Fruit fly (Drosophila melanogaster) whole organism, embryonic: Measurements from ENCODE around the gene CG13385.

Source experiments
- BEAF-32 ChIP-seq: fragments of 200-800 bp; sonication (Bioruptor generic); optimal IDR thresholded peaks from 3 replicates; lab custom pipeline; 2017; ENCODE audit warnings: missing biosample characterization, missing genetic modification characterization, mild to moderate bottlenecking, moderate library complexity, missing genetic modification reagents
- CG10147 ChIP-seq: fragments of 200-800 bp; sonication (Bioruptor generic); optimal IDR thresholded peaks from 2 replicates; lab custom pipeline; 2019; ENCODE audit warnings: missing biosample characterization, mild to moderate bottlenecking, missing genetic modification characterization, moderate library complexity
- CG1024 ChIP-seq: fragments of 200-800 bp; sonication (Bioruptor generic); IDR thresholded peaks from 2 replicates; pipeline ENCODE4 v1.3.6; 2022; ENCODE audit warnings: missing biosample characterization, missing genetic modification characterization
- CG11093 ChIP-seq: fragments of 200-800 bp; sonication (Bioruptor generic); IDR thresholded peaks from 3 replicates; pipeline ENCODE4 v1.3.6; 2022; ENCODE audit warnings: missing biosample characterization, missing genetic modification characterization
- CG12942 ChIP-seq: fragments of 200-800 bp; sonication (Bioruptor generic); optimal IDR thresholded peaks from 3 replicates; lab custom pipeline; 2016; ENCODE audit warnings: missing biosample characterization, missing genetic modification characterization
- CG13123 ChIP-seq: fragments of 200-800 bp; sonication (Bioruptor generic); optimal IDR thresholded peaks from 2 replicates; lab custom pipeline; 2016; ENCODE audit warnings: missing biosample characterization, missing genetic modification characterization
- CG15073 ChIP-seq: fragments of 200-800 bp; sonication (Bioruptor generic); optimal IDR thresholded peaks from 2 replicates; lab custom pipeline; 2016; ENCODE audit warnings: missing biosample characterization, missing genetic modification characterization
- CG15696 ChIP-seq: fragments of 200-800 bp; sonication (Bioruptor generic); optimal IDR thresholded peaks from 2 replicates; lab custom pipeline; 2019; ENCODE audit warnings: missing biosample characterization, mild to moderate bottlenecking, missing genetic modification characterization, moderate library complexity
- CG1602 ChIP-seq: fragments of 200-800 bp; sonication (Bioruptor generic); optimal IDR thresholded peaks from 3 replicates; lab custom pipeline; 2016; ENCODE audit warnings: missing biosample characterization, missing genetic modification characterization
- CG1647 ChIP-seq: fragments of 200-800 bp; sonication (Bioruptor generic); optimal IDR thresholded peaks from 3 replicates; lab custom pipeline; 2016; ENCODE audit warnings: missing biosample characterization, missing genetic modification characterization
- CG16779 ChIP-seq: fragments of 200-800 bp; sonication (Bioruptor generic); IDR thresholded peaks from 2 replicates; pipeline ENCODE4 v1.3.6; 2022; ENCODE audit warnings: missing biosample characterization, missing genetic modification characterization
- CG17385 ChIP-seq: fragments of 200-800 bp; sonication (Bioruptor generic); optimal IDR thresholded peaks from 3 replicates; lab custom pipeline; 2018; ENCODE audit warnings: missing biosample characterization, mild to moderate bottlenecking, missing genetic modification characterization
- CG17612 ChIP-seq: fragments of 200-800 bp; sonication (Bioruptor generic); IDR thresholded peaks from 2 replicates; pipeline ENCODE4 v1.3.6; 2022; ENCODE audit warnings: missing biosample characterization, missing genetic modification characterization
- CG18011 ChIP-seq: fragments of 200-800 bp; sonication (Bioruptor generic); optimal IDR thresholded peaks from 2 replicates; lab custom pipeline; 2017; ENCODE audit warnings: missing biosample characterization, missing genetic modification characterization, mild to moderate bottlenecking, moderate library complexity, missing genotype
- CG18476 ChIP-seq: fragments of 200-800 bp; sonication (Bioruptor generic); optimal IDR thresholded peaks from 2 replicates; lab custom pipeline; 2016; ENCODE audit warnings: missing biosample characterization, mild to moderate bottlenecking, missing genetic modification characterization
- CG2678 ChIP-seq: fragments of 200-800 bp; sonication (Bioruptor generic); optimal IDR thresholded peaks from 3 replicates; lab custom pipeline; 2019; ENCODE audit warnings: missing biosample characterization, mild to moderate bottlenecking, missing genetic modification characterization, moderate library complexity
- CG32532 ChIP-seq: fragments of 200-800 bp; sonication (Bioruptor generic); IDR thresholded peaks from 2 replicates; pipeline ENCODE4 v1.3.6; 2022; ENCODE audit warnings: missing biosample characterization, missing genetic modification characterization
- CG3281 ChIP-seq: fragments of 200-800 bp; sonication (Bioruptor generic); optimal IDR thresholded peaks from 3 replicates; lab custom pipeline; 2017; ENCODE audit warnings: missing biosample characterization, mild to moderate bottlenecking, missing genetic modification characterization
- CG4707 ChIP-seq: fragments of 200-800 bp; sonication (Bioruptor generic); optimal IDR thresholded peaks from 2 replicates; lab custom pipeline; 2018; ENCODE audit warnings: missing biosample characterization, mild to moderate bottlenecking, missing genetic modification characterization, moderate library complexity
- CG6791 ChIP-seq: fragments of 200-800 bp; sonication (Bioruptor generic); IDR thresholded peaks from 3 replicates; pipeline ENCODE4 v1.3.6; 2022; ENCODE audit warnings: missing biosample characterization, missing genetic modification characterization; ENCODE audit not compliant: partially characterized antibody
- CG8359 ChIP-seq: fragments of 200-800 bp; sonication (Bioruptor generic); optimal IDR thresholded peaks from 2 replicates; lab custom pipeline; 2017; ENCODE audit warnings: missing biosample characterization, mild to moderate bottlenecking, missing genetic modification characterization, borderline replicate concordance
- CG9609 ChIP-seq: fragments of 200-800 bp; sonication (Bioruptor generic); optimal IDR thresholded peaks from 3 replicates; lab custom pipeline; 2016; ENCODE audit warnings: missing biosample characterization, missing genetic modification characterization
- CG9876 ChIP-seq: fragments of 200-800 bp; sonication (Bioruptor generic); optimal IDR thresholded peaks from 2 replicates; lab custom pipeline; 2016; ENCODE audit warnings: missing biosample characterization, missing genetic modification characterization
- CTCF ChIP-seq: fragments of 200-800 bp; sonication (Bioruptor generic); optimal IDR thresholded peaks from 2 replicates; lab custom pipeline; 2017; ENCODE audit warnings: missing biosample characterization, mild to moderate bottlenecking, missing genetic modification characterization, moderate library complexity
- Camta ChIP-seq: fragments of 200-800 bp; sonication (Bioruptor generic); optimal IDR thresholded peaks from 2 replicates; lab custom pipeline; 2016; ENCODE audit warnings: missing biosample characterization, missing genetic modification characterization
- CoRest ChIP-seq: fragments of 200-800 bp; sonication (Bioruptor generic); optimal IDR thresholded peaks from 3 replicates; lab custom pipeline; 2018; ENCODE audit warnings: missing biosample characterization, mild to moderate bottlenecking, missing genetic modification characterization, moderate library complexity
- HmgZ ChIP-seq: fragments of 200-800 bp; sonication (Bioruptor generic); optimal IDR thresholded peaks from 2 replicates; lab custom pipeline; 2018; ENCODE audit warnings: missing biosample characterization, mild to moderate bottlenecking, missing genetic modification characterization
- Jarid2 ChIP-seq: fragments of 200-800 bp; sonication (Bioruptor generic); optimal IDR thresholded peaks from 3 replicates; lab custom pipeline; 2017; ENCODE audit warnings: mild to moderate bottlenecking, missing biosample characterization, missing genetic modification reagents, missing genetic modification characterization
- Lhr ChIP-seq: fragments of 200-800 bp; sonication (Bioruptor generic); optimal IDR thresholded peaks from 3 replicates; lab custom pipeline; 2017; ENCODE audit warnings: mild to moderate bottlenecking, missing biosample characterization, missing genetic modification reagents, missing genetic modification characterization
- Lim3 ChIP-seq: fragments of 200-800 bp; sonication (Bioruptor generic); IDR thresholded peaks from 2 replicates; pipeline ENCODE4 v1.3.6; 2022; ENCODE audit warnings: missing biosample characterization, missing genetic modification characterization
- Mes4 ChIP-seq: fragments of 200-800 bp; sonication (Bioruptor generic); optimal IDR thresholded peaks from 2 replicates; lab custom pipeline; 2016; ENCODE audit warnings: missing biosample characterization, missing genetic modification characterization
- Mrtf ChIP-seq: fragments of 200-800 bp; sonication (Bioruptor generic); IDR thresholded peaks from 3 replicates; pipeline ENCODE4 v1.3.6; 2022; ENCODE audit warnings: missing biosample characterization, missing genetic modification characterization
- NFAT ChIP-seq: fragments of 200-800 bp; sonication (Bioruptor generic); IDR thresholded peaks from 2 replicates; pipeline ENCODE4 v1.3.6; 2022; ENCODE audit warnings: missing biosample characterization, missing genetic modification characterization
- Taf1 ChIP-seq: fragments of 200-800 bp; sonication (Bioruptor generic); IDR thresholded peaks from 2 replicates; pipeline ENCODE4 v1.3.6; 2022; ENCODE audit warnings: missing biosample characterization, missing genetic modification characterization
- Xrp1 ChIP-seq: fragments of 200-800 bp; sonication (Bioruptor generic); IDR thresholded peaks from 2 replicates; pipeline ENCODE4 v1.3.6; 2022; ENCODE audit warnings: missing biosample characterization, missing genetic modification characterization
- disco-r ChIP-seq: fragments of 200-800 bp; sonication (Bioruptor generic); optimal IDR thresholded peaks from 2 replicates; lab custom pipeline; 2016; ENCODE audit warnings: missing biosample characterization, missing genetic modification characterization
- eve ChIP-seq, 2 experiments: fragments of >200 bp; optimal IDR thresholded peaks; 2 replicates each; lab custom pipeline; 2017; ENCODE audit warnings: missing biosample characterization in 2 of 2, missing genetic modification characterization in 2 of 2
- gro ChIP-seq: fragments of 200-800 bp; sonication (Bioruptor generic); optimal IDR thresholded peaks from 2 replicates; lab custom pipeline; 2016; ENCODE audit warnings: missing biosample characterization, missing genetic modification characterization
- hkb ChIP-seq, 2 experiments: fragments of 200-800 bp in 1 of 2; fragments of >200 bp in 1 of 2; sonication (Bioruptor generic) in 1 of 2; IDR thresholded peaks in 1 of 2; optimal IDR thresholded peaks in 1 of 2; 2 replicates each; pipeline versions ENCODE4 v1.3.6 to Lab custom; 2017 to 2022; ENCODE audit warnings: missing biosample characterization in 1 of 2, missing genetic modification characterization in 1 of 2
- hth ChIP-seq: fragments of >200 bp; optimal IDR thresholded peaks from 2 replicates; lab custom pipeline; 2017; ENCODE audit warnings: inconsistent platforms
- knrl ChIP-seq: fragments of 200-800 bp; sonication (Bioruptor generic); IDR thresholded peaks from 3 replicates; pipeline ENCODE4 v1.3.6; 2022; ENCODE audit warnings: missing biosample characterization, missing genetic modification characterization; ENCODE audit not compliant: partially characterized antibody
- lilli ChIP-seq: fragments of 200-800 bp; sonication (Bioruptor generic); optimal IDR thresholded peaks from 3 replicates; lab custom pipeline; 2016; ENCODE audit warnings: missing biosample characterization, missing genetic modification characterization
- maf-S ChIP-seq: fragments of 200-800 bp; sonication (Bioruptor generic); optimal IDR thresholded peaks from 2 replicates; lab custom pipeline; 2016; ENCODE audit warnings: missing biosample characterization, missing genetic modification characterization
- oc ChIP-seq: fragments of 200-800 bp; sonication (Bioruptor generic); optimal IDR thresholded peaks from 2 replicates; lab custom pipeline; 2018; ENCODE audit warnings: missing biosample characterization, mild to moderate bottlenecking, missing genetic modification characterization, moderate library complexity
- pzg ChIP-seq: fragments of 200-800 bp; sonication (Bioruptor generic); optimal IDR thresholded peaks from 3 replicates; lab custom pipeline; 2018; ENCODE audit warnings: missing biosample characterization, mild to moderate bottlenecking, missing genetic modification characterization, moderate library complexity
- sim ChIP-seq: fragments of 200-800 bp; sonication (Bioruptor generic); IDR thresholded peaks from 2 replicates; pipeline ENCODE4 v1.3.6; 2022; ENCODE audit warnings: missing biosample characterization, missing genetic modification characterization
- sna ChIP-seq: fragments of 200-800 bp; sonication (Bioruptor generic); IDR thresholded peaks from 2 replicates; pipeline ENCODE4 v1.3.6; 2022; ENCODE audit warnings: missing biosample characterization, missing genetic modification characterization; ENCODE audit not compliant: partially characterized antibody
- stc ChIP-seq: fragments of 200-800 bp; sonication (Bioruptor generic); IDR thresholded peaks from 2 replicates; pipeline ENCODE4 v1.3.6; 2022; ENCODE audit warnings: missing biosample characterization, missing genetic modification characterization
- tup ChIP-seq: fragments of 200-800 bp; sonication (Bioruptor generic); optimal IDR thresholded peaks from 2 replicates; lab custom pipeline; 2016; ENCODE audit warnings: missing biosample characterization, mild to moderate bottlenecking, missing genetic modification characterization, moderate library complexity

The CG13385 gene

dm6 chr2L:8364006-8364956 lies 32.2 kb upstream of the CG13385 start, which contains the start of the genes RpS13 and CSN8 (continued):
- peak in 1 of 2 experiments; percentile 69 for TF ChIP-seq eve (GFP tag; optimal IDR thresholded peaks at IDR 0.05; lab: Kevin White, UChicago)
- no peak for TF ChIP-seq CG1602 (GFP tag; lab: Kevin White, UChicago)
- TF ChIP-seq knrl (GFP tag; lab: Robert Waterston, UW) = peak; percentile 95
- TF ChIP-seq pzg (GFP tag; lab: Kevin White, UChicago) = peak; percentile 90
- TF ChIP-seq CG15696 = no peak
- TF ChIP-seq lilli = no peak
- TF ChIP-seq CG9609 (GFP tag; lab: Kevin White, UChicago) = no peak
- no peak for TF ChIP-seq tup (GFP tag; lab: Kevin White, UChicago)
- no peak for TF ChIP-seq stc
- no peak for TF ChIP-seq hkb (optimal IDR thresholded peaks at IDR 0.05; lab: Kevin White, UChicago)
- 0 out of 2 replicates have a peak, but pooled peaks have one; percentile 12 for TF ChIP-seq hkb (GFP tag; IDR thresholded peaks at IDR 0.05; lab: Robert Waterston, UW)
- no peak for TF ChIP-seq CG11093 (GFP tag; lab: Robert Waterston, UW)
- no peak for TF ChIP-seq CG18476 (GFP tag; lab: Kevin White, UChicago)
- peak; percentile 29 for TF ChIP-seq gro
- peak; percentile 27 for TF ChIP-seq CG8359 (GFP tag; lab: Kevin White, UChicago)
- peak; percentile 96 for TF ChIP-seq BEAF-32 (GFP tag; lab: Kevin White, UChicago)
- 0 out of 2 replicates have a peak, but pooled peaks have one; percentile 31 for TF ChIP-seq CG16779 (GFP tag; lab: Robert Waterston, UW)
- TF ChIP-seq CG9876 (GFP tag; lab: Kevin White, UChicago) = no peak
- TF ChIP-seq CG2678 (tag; lab: Kevin White, UChicago) = peak; percentile 26
- TF ChIP-seq Xrp1 = no peak
- TF ChIP-seq CG3281 (GFP tag; lab: Kevin White, UChicago) = peak; percentile 55
- peak; percentile 36 for TF ChIP-seq Jarid2 (GFP tag; lab: Kevin White, UChicago)
- peak; percentile 95 for TF ChIP-seq sna (GFP tag; lab: Robert Waterston, UW)
- TF ChIP-seq disco-r = no peak
- no peak for TF ChIP-seq CG12942
- TF ChIP-seq Mrtf (GFP tag; lab: Robert Waterston, UW) = no peak
- TF ChIP-seq oc (tag; lab: Kevin White, UChicago) = no peak
- TF ChIP-seq CG1647 = no peak
- no peak for TF ChIP-seq hth (lab: Kevin White, UChicago)
- no peak for TF ChIP-seq Camta (GFP tag; lab: Kevin White, UChicago)
- peak; percentile 26 for TF ChIP-seq Mes4 (GFP tag; lab: Kevin White, UChicago)
- TF ChIP-seq CG10147 (GFP tag; lab: Kevin White, UChicago) = no peak
- no peak for TF ChIP-seq Lim3 (GFP tag; lab: Robert Waterston, UW)
- no peak for TF ChIP-seq CG17612 (GFP tag; lab: Robert Waterston, UW)
- peak; percentile 86 for TF ChIP-seq CG6791
- no peak for TF ChIP-seq CG1024
- peak; percentile 17 for TF ChIP-seq CoRest (tag; lab: Kevin White, UChicago)
- TF ChIP-seq sim (GFP tag; lab: Robert Waterston, UW) = no peak
- no peak for TF ChIP-seq CG4707
- peak; percentile 57 for TF ChIP-seq Lhr (GFP tag; lab: Kevin White, UChicago)
- TF ChIP-seq Taf1 (GFP tag; lab: Robert Waterston, UW) = no peak
- TF ChIP-seq CTCF (GFP tag; lab: Kevin White, UChicago) = peak; percentile 7
- TF ChIP-seq CG32532 = no peak
- TF ChIP-seq CG13123 (GFP tag; lab: Kevin White, UChicago) = no peak
- TF ChIP-seq maf-S = peak; percentile 22
- TF ChIP-seq CG15073 = no peak
- TF ChIP-seq CG18011 (GFP tag; lab: Kevin White, UChicago) = peak; percentile 94
- TF ChIP-seq CG17385 = peak; percentile 29
- no peak for TF ChIP-seq NFAT (GFP tag; lab: Robert Waterston, UW)
- peak; percentile 36 for TF ChIP-seq HmgZ
